Worm (Caenorhabditis elegans) whole organism, mixed stage, embryonic: ENCODE results near the gene R07B7.12.

Experiments
- M03D4.4 ChIP-seq: sonication (generic microtip); optimal IDR thresholded peaks from 2 replicates; lab custom pipeline; 2017; ENCODE audit warnings: mild to moderate bottlenecking, missing genetic modification characterization, missing compliant biosample characterization
- bed-3 ChIP-seq: fragments of 200-800 bp; sonication (Bioruptor generic); optimal IDR thresholded peaks from 3 replicates; lab custom pipeline; 2018; ENCODE audit warnings: mild to moderate bottlenecking, missing genetic modification characterization, moderate library complexity, missing compliant biosample characterization
- blmp-1 ChIP-seq: fragments of 150-350 bp; optimal IDR thresholded peaks from 2 replicates; lab custom pipeline; 2014; ENCODE audit warnings: missing biosample characterization, missing genetic modification characterization
- ceh-39 ChIP-seq: fragments of 150-350 bp; optimal IDR thresholded peaks from 2 replicates; lab custom pipeline; 2014; ENCODE audit warnings: missing biosample characterization, missing genetic modification characterization
- ceh-43 ChIP-seq: fragments of 200-800 bp; sonication (Bioruptor generic); optimal IDR thresholded peaks from 2 replicates; lab custom pipeline; 2018; ENCODE audit warnings: mild to moderate bottlenecking, missing genetic modification characterization, moderate library complexity, missing compliant biosample characterization
- ces-1 ChIP-seq: fragments of 150-350 bp; optimal IDR thresholded peaks from 2 replicates; lab custom pipeline; 2014; ENCODE audit warnings: missing biosample characterization, missing genetic modification reagents, missing genetic modification characterization
- drap-1 ChIP-seq: fragments of 200-800 bp; sonication (Bioruptor generic); optimal IDR thresholded peaks from 3 replicates; lab custom pipeline; 2018; ENCODE audit warnings: mild to moderate bottlenecking, missing genetic modification characterization, missing compliant biosample characterization
- elt-1 ChIP-seq: sonication (generic microtip); optimal IDR thresholded peaks from 2 replicates; lab custom pipeline; 2017; ENCODE audit warnings: missing genetic modification characterization, mild to moderate bottlenecking, missing compliant biosample characterization, antibody characterized with exemption, moderate library complexity, borderline replicate concordance; ENCODE audit not compliant: insufficient read depth
- ham-2 ChIP-seq: fragments of 200-800 bp; sonication (Bioruptor generic); optimal IDR thresholded peaks from 2 replicates; lab custom pipeline; 2018; ENCODE audit warnings: mild to moderate bottlenecking, missing genetic modification characterization, missing compliant biosample characterization
- hlh-1 ChIP-seq: fragments of 150-350 bp; optimal IDR thresholded peaks from 2 replicates; lab custom pipeline; 2014; ENCODE audit warnings: missing biosample characterization, missing genetic modification reagents, missing genetic modification characterization
- lin-13 ChIP-seq: fragments of 150-350 bp; optimal IDR thresholded peaks from 2 replicates; lab custom pipeline; 2014; ENCODE audit warnings: missing biosample characterization, missing genetic modification characterization
- lin-32 ChIP-seq: fragments of 200-800 bp; sonication (Bioruptor generic); optimal IDR thresholded peaks from 2 replicates; lab custom pipeline; 2018; ENCODE audit warnings: mild to moderate bottlenecking, missing genetic modification characterization, missing compliant biosample characterization
- lsy-2 ChIP-seq: fragments of 150-350 bp; optimal IDR thresholded peaks from 2 replicates; lab custom pipeline; 2014; ENCODE audit warnings: missing biosample characterization, missing genetic modification characterization
- mab-5 ChIP-seq: fragments of 150-350 bp; optimal IDR thresholded peaks from 2 replicates; lab custom pipeline; 2014; ENCODE audit warnings: missing biosample characterization, missing genetic modification characterization
- mep-1 ChIP-seq: fragments of 150-350 bp; optimal IDR thresholded peaks from 2 replicates; lab custom pipeline; 2017; ENCODE audit warnings: missing biosample characterization, missing genetic modification reagents, missing genetic modification characterization, inconsistent platforms
- mls-2 ChIP-seq: sonication (generic microtip); optimal IDR thresholded peaks from 2 replicates; lab custom pipeline; 2016; ENCODE audit warnings: mild to moderate bottlenecking, missing genetic modification characterization, moderate library complexity, missing compliant biosample characterization
- nhr-12 ChIP-seq: fragments of 150-350 bp; optimal IDR thresholded peaks from 2 replicates; lab custom pipeline; 2014; ENCODE audit warnings: missing biosample characterization, missing genetic modification characterization
- nhr-2 ChIP-seq: fragments of 150-350 bp; optimal IDR thresholded peaks from 2 replicates; lab custom pipeline; 2014; ENCODE audit warnings: missing biosample characterization, missing genetic modification characterization
- nhr-237 ChIP-seq: fragments of 150-350 bp; optimal IDR thresholded peaks from 2 replicates; lab custom pipeline; 2014; ENCODE audit warnings: missing biosample characterization, missing genetic modification characterization
- nhr-28 ChIP-seq: fragments of 150-350 bp; optimal IDR thresholded peaks from 2 replicates; lab custom pipeline; 2014; ENCODE audit warnings: missing biosample characterization, missing genetic modification characterization
- pha-4 ChIP-seq: fragments of 150-350 bp; optimal IDR thresholded peaks from 2 replicates; lab custom pipeline; 2018; ENCODE audit warnings: missing biosample characterization, missing genetic modification reagents, missing genetic modification characterization
- sem-2 ChIP-seq: fragments of 200-800 bp; sonication (Bioruptor generic); optimal IDR thresholded peaks from 2 replicates; lab custom pipeline; 2018; ENCODE audit warnings: mild to moderate bottlenecking, missing genetic modification characterization, missing compliant biosample characterization
- snpc-4 ChIP-seq: fragments of 150-350 bp; optimal IDR thresholded peaks from 2 replicates; lab custom pipeline; 2014; ENCODE audit warnings: missing biosample characterization, missing genetic modification characterization
- sptf-1 ChIP-seq: sonication (generic microtip); optimal IDR thresholded peaks from 2 replicates; lab custom pipeline; 2017; ENCODE audit warnings: mild to moderate bottlenecking, missing genetic modification characterization, moderate library complexity, missing compliant biosample characterization
- tbx-8 ChIP-seq: fragments of 200-800 bp; sonication (Bioruptor generic); optimal IDR thresholded peaks from 2 replicates; lab custom pipeline; 2018; ENCODE audit warnings: mild to moderate bottlenecking, missing genetic modification characterization, moderate library complexity, missing compliant biosample characterization
- unc-120 ChIP-seq: sonication (generic microtip); optimal IDR thresholded peaks from 2 replicates; lab custom pipeline; 2017; ENCODE audit warnings: missing genetic modification characterization, missing compliant biosample characterization; ENCODE audit not compliant: poor library complexity, severe bottlenecking
- unc-39 ChIP-seq: fragments of 150-350 bp; optimal IDR thresholded peaks from 2 replicates; lab custom pipeline; 2014; ENCODE audit warnings: missing biosample characterization, missing genetic modification characterization
- unc-62 ChIP-seq: fragments of 150-350 bp; optimal IDR thresholded peaks from 2 replicates; lab custom pipeline; 2014; ENCODE audit warnings: missing biosample characterization, missing genetic modification reagents, missing genetic modification characterization
- zip-8 ChIP-seq: fragments of 150-350 bp; optimal IDR thresholded peaks from 2 replicates; lab custom pipeline; 2014; ENCODE audit warnings: missing biosample characterization, missing genetic modification characterization
- ztf-11 ChIP-seq: fragments of 150-350 bp; optimal IDR thresholded peaks from 2 replicates; lab custom pipeline; 2014; ENCODE audit warnings: missing biosample characterization, missing genetic modification characterization

The R07B7.12 gene

DNA sequence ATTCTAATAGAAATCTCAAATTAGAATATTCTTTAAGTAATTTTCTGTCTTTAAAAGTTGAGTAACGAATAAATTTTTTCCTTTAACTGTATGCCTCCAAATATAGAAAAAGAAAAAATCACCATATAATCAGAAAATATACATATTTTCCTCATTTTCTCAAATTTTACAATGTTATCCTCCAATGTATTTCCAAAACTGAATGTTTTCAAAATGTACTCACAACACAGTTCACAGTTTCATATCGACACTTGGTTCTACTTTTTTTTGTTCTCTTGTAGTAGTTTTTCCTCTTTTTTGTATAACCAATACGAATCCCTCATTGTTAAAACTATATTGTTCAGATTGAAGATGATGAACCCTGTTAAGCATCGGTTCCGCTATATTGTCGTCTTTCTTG, 35.3 kb upstream of the R07B7.12 start, which contains the start of gene F10C2.7:
Gene F10C2.7, plus strand, starts transcription at position 301 of the 400 bp plus-strand sequence.
- TF ChIP-seq elt-1: no peak

DNA sequence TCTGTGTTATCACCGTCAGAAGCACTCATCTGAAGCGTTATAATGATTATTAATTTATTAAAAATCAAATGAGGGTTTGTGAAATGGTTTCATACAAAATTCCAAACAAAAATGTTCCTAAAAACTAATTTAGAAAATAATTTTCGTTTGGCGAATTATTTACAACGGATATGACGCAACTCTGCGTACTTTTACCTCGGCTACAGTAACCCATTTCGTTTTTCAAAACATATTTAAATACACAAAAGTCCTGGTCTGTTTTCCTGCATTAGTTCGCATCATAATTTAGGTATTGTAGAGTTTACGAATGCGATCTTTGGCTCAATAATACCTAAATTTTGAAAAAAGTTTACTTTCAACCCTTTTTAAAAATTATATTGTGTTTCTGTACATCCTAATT, 29.2 kb upstream of the R07B7.12 start, which contains the start of gene R07B7.2:
Gene R07B7.2, minus strand, starts transcription at position 35 of the 400 bp plus-strand sequence.
- TF ChIP-seq sem-2 (GFP tag; lab: Kevin White, UChicago): no peak
- TF ChIP-seq zip-8 (tag; lab: Kevin White, UChicago): peak; percentile 75

- TF ChIP-seq nhr-237 (tag; lab: Kevin White, UChicago) (no peak), lin-13 (no peak), nhr-12 (tag; lab: Kevin White, UChicago) (no peak), elt-1 (no peak)
These were observed 25.8 kb upstream of the R07B7.12 start, which contains the start of gene clh-6 for ce11 chrV:12063036-12063435. TSS of gene clh-6 (minus strand) at chrV:12063368.

DNA sequence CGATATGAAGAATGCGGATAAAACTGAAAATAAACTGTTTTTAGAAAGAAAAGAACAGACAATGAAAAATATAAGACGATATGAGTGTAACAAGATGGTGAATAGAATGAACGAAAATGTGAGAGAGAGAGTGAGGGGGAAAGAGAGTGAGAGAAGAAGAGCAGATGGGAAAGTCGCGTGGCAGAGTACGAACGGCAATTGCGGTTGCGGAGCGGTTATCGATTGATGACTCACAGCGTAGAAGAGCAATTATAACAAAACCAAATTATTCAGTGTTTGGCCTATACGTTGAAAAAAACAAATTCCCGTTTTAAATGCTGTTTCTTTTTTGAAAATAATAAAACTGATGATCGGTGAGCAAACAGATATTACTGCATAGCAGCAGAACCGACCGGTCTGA, 23.5 kb upstream of the R07B7.12 start, which contains the start of gene pqn-53:
Gene pqn-53, minus strand, starts transcription at position 23 of the 400 bp plus-strand sequence.
- peak; percentile 19 for TF ChIP-seq ces-1 (GFP tag; lab: Kevin White, UChicago)
- TF ChIP-seq unc-39 (tag; lab: Kevin White, UChicago): no peak
- TF ChIP-seq drap-1 (GFP tag; lab: Kevin White, UChicago): no peak
- TF ChIP-seq snpc-4: no peak
- no peak for TF ChIP-seq ceh-43 (GFP tag; lab: Kevin White, UChicago)
- no peak for TF ChIP-seq pha-4
- TF ChIP-seq ztf-11 (tag; lab: Kevin White, UChicago): no peak
- peak; percentile 69 for TF ChIP-seq ceh-39 (tag; lab: Kevin White, UChicago)
- no peak for TF ChIP-seq ham-2 (GFP tag; lab: Kevin White, UChicago)
- TF ChIP-seq lin-13: no peak
- peak; percentile 43 for TF ChIP-seq hlh-1 (tag; lab: Kevin White, UChicago)
- TF ChIP-seq zip-8 (tag; lab: Kevin White, UChicago): no peak
- TF ChIP-seq mep-1 (tag; lab: Kevin White, UChicago): no peak
- TF ChIP-seq nhr-2 (tag; lab: Kevin White, UChicago): no peak
- TF ChIP-seq nhr-28: no peak
- no peak for TF ChIP-seq M03D4.4
- no peak for TF ChIP-seq blmp-1
- no peak for TF ChIP-seq nhr-12 (tag; lab: Kevin White, UChicago)
- no peak for TF ChIP-seq sptf-1 (tag; lab: Kevin White, UChicago)
- TF ChIP-seq unc-62: no peak

ce11 chrV:12065859-12066258, 23.0 kb upstream of the R07B7.12 start:
- peak; percentile 5 for TF ChIP-seq sptf-1 (tag; lab: Kevin White, UChicago)
- no peak for TF ChIP-seq ztf-11 (tag; lab: Kevin White, UChicago)
- TF ChIP-seq lsy-2: peak; percentile 69

DNA sequence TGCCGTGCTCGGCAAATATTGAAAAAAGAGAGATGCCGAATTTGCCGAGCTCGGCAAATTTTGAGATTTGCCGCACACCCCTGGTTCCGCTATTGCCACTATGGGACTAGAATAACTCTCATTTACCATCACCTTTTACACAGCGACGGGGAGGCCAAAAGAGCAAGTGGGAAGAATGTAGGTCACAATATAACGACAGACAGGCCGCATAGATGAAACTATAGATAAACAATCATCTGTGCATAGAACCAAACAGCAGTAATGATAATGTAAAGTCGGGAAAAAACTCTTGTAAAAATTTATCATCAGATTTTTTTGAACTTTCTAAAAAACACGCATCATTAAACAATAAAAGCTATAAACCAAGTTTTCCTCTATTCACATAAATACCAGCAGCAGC, 20.4 kb upstream of the R07B7.12 start, which contains the start of gene kmo-2:
Gene kmo-2, minus strand, starts transcription at position 101 of the 400 bp plus-strand sequence.
- no peak for TF ChIP-seq mab-5 (tag; lab: Kevin White, UChicago)

DNA sequence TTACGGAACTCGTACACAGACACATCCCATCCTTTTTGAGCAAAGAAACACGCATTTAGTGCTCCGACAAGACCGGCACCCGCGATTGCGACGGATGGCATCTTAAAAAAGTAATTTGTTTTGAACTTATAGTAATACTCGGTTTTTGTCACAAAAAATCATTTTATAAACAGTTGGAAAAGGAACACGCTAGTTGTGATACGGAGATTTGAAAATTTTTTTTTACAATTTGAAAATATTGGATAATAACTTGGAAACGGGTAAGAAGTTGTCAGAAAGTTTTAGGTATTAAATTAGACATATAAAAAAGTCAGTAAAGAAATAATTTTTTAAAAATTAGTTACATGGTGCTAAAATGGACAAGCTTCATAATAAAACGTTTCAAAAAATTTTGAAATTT, 18.5 kb upstream of the R07B7.12 start, which contains the start of gene kmo-1:
Gene kmo-1, minus strand, starts transcription at position 101 of the 400 bp plus-strand sequence.
- TF ChIP-seq sptf-1 (tag; lab: Kevin White, UChicago) (no peak), ces-1 (GFP tag; lab: Kevin White, UChicago) (no peak), sem-2 (GFP tag; lab: Kevin White, UChicago) (no peak), bed-3 (GFP tag; lab: Kevin White, UChicago) (no peak), ztf-11 (tag; lab: Kevin White, UChicago) (no peak), lsy-2 (no peak), drap-1 (GFP tag; lab: Kevin White, UChicago) (no peak), snpc-4 (no peak), mls-2 (tag; lab: Kevin White, UChicago) (no peak), unc-120 (no peak), ceh-39 (tag; lab: Kevin White, UChicago) (no peak), nhr-237 (tag; lab: Kevin White, UChicago) (no peak), mab-5 (tag; lab: Kevin White, UChicago) (no peak), lin-32 (GFP tag; lab: Kevin White, UChicago) (no peak), tbx-8 (GFP tag; lab: Kevin White, UChicago) (no peak), mep-1 (tag; lab: Kevin White, UChicago) (no peak)
